Fruit fly (Drosophila melanogaster): ENCODE results near the gene CG34295.

- TF ChIP-seq psq (optimal IDR thresholded peaks at IDR 0.05) = no peak
- TF ChIP-seq Myc (optimal IDR thresholded peaks at IDR 0.05) = no peak
- TF ChIP-seq Sin3A (optimal IDR thresholded peaks at IDR 0.05) = no peak
- TF ChIP-seq h (optimal IDR thresholded peaks at IDR 0.05) = no peak
- TF ChIP-seq ttk (optimal IDR thresholded peaks at IDR 0.05) = no peak
These were observed 41.3 kb downstream of the CG34295 start for dm6 chr3R:28830746-28831145.
